Fruit fly (Drosophila melanogaster) whole organism, pupa: ENCODE measurements around the gene CG14070.

Experiments used
- CG10348 ChIP-seq: fragments of 200-800 bp; sonication (Bioruptor generic); IDR thresholded peaks from 2 replicates; pipeline ENCODE4 v1.3.6; 2022; ENCODE audit warnings: missing biosample characterization, missing genetic modification characterization
- CG12605 ChIP-seq: fragments of 200-800 bp; sonication (Bioruptor generic); IDR thresholded peaks from 2 replicates; pipeline ENCODE4 v1.3.6; 2022; ENCODE audit warnings: missing biosample characterization, missing genetic modification characterization
- CG13204 ChIP-seq: fragments of 200-800 bp; sonication (Bioruptor generic); optimal IDR thresholded peaks from 2 replicates; lab custom pipeline; 2018; ENCODE audit warnings: missing biosample characterization, mild to moderate bottlenecking, missing genetic modification characterization, moderate library complexity
- CG14655 ChIP-seq: fragments of 200-800 bp; sonication (Bioruptor generic); optimal IDR thresholded peaks from 3 replicates; lab custom pipeline; 2017; ENCODE audit warnings: mild to moderate bottlenecking, missing biosample characterization, missing genetic modification reagents, missing genetic modification characterization
- CG15710 ChIP-seq: fragments of 200-800 bp; sonication (Bioruptor generic); optimal IDR thresholded peaks from 2 replicates; lab custom pipeline; 2018; ENCODE audit warnings: missing biosample characterization, mild to moderate bottlenecking, missing genetic modification characterization, moderate library complexity
- CG17806 ChIP-seq: fragments of 200-800 bp; sonication (Bioruptor generic); optimal IDR thresholded peaks from 2 replicates; lab custom pipeline; 2018; ENCODE audit warnings: missing biosample characterization, mild to moderate bottlenecking, missing genetic modification characterization, moderate library complexity
- CG32121 ChIP-seq: fragments of 200-800 bp; sonication (Bioruptor generic); IDR thresholded peaks from 2 replicates; pipeline ENCODE4 v1.3.6; 2022; ENCODE audit warnings: missing biosample characterization, missing genetic modification characterization
- CG34367 ChIP-seq: fragments of 200-800 bp; sonication (Bioruptor generic); optimal IDR thresholded peaks from 2 replicates; lab custom pipeline; 2018; ENCODE audit warnings: missing biosample characterization, mild to moderate bottlenecking, missing genetic modification characterization
- CG4496 ChIP-seq: fragments of 200-800 bp; sonication (Bioruptor generic); IDR thresholded peaks from 3 replicates; pipeline ENCODE4 v1.3.6; 2022; ENCODE audit warnings: missing biosample characterization, missing genetic modification characterization
- CG8159 ChIP-seq: fragments of 200-800 bp; sonication (Bioruptor generic); optimal IDR thresholded peaks from 3 replicates; lab custom pipeline; 2018; ENCODE audit warnings: missing biosample characterization, mild to moderate bottlenecking, missing genetic modification characterization, moderate library complexity
- CG8301 ChIP-seq: fragments of 200-800 bp; sonication (Bioruptor generic); optimal IDR thresholded peaks from 2 replicates; lab custom pipeline; 2018; ENCODE audit warnings: missing biosample characterization, mild to moderate bottlenecking, missing genetic modification characterization
- CG9948 ChIP-seq: fragments of 200-800 bp; sonication (Bioruptor generic); optimal IDR thresholded peaks from 2 replicates; lab custom pipeline; 2018; ENCODE audit warnings: missing biosample characterization, mild to moderate bottlenecking, missing genetic modification characterization, moderate library complexity
- D1 ChIP-seq: fragments of 200-800 bp; sonication (Bioruptor generic); optimal IDR thresholded peaks from 2 replicates; lab custom pipeline; 2018; ENCODE audit warnings: missing biosample characterization, mild to moderate bottlenecking, missing genetic modification characterization, moderate library complexity
- EcR ChIP-seq: fragments of 200-800 bp; sonication (Bioruptor generic); optimal IDR thresholded peaks from 3 replicates; lab custom pipeline; 2019; ENCODE audit warnings: missing biosample characterization, missing genetic modification characterization, mild to moderate bottlenecking, moderate library complexity, missing genetic modification reagents
- Ets98B ChIP-seq: fragments of 200-800 bp; sonication (Bioruptor generic); IDR thresholded peaks from 2 replicates; pipeline ENCODE4 v1.3.6; 2022; ENCODE audit warnings: missing biosample characterization, missing genetic modification characterization
- Pif1A ChIP-seq: fragments of 200-800 bp; sonication (Bioruptor generic); optimal IDR thresholded peaks from 3 replicates; lab custom pipeline; 2016; ENCODE audit warnings: missing biosample characterization, missing genetic modification characterization
- Pif1B ChIP-seq: fragments of 200-800 bp; sonication (Bioruptor generic); optimal IDR thresholded peaks from 3 replicates; lab custom pipeline; 2016; ENCODE audit warnings: missing biosample characterization, missing genetic modification characterization
- Snoo ChIP-seq: fragments of 200-800 bp; sonication (Bioruptor generic); optimal IDR thresholded peaks from 3 replicates; lab custom pipeline; 2017; ENCODE audit warnings: missing biosample characterization, mild to moderate bottlenecking, missing genetic modification characterization, inconsistent platforms
- fd96Ca ChIP-seq: fragments of 200-800 bp; sonication (Bioruptor generic); IDR thresholded peaks from 3 replicates; pipeline ENCODE4 v1.3.6; 2022; ENCODE audit warnings: missing biosample characterization, missing genetic modification characterization
- gl ChIP-seq: fragments of 200-800 bp; sonication (Bioruptor generic); optimal IDR thresholded peaks from 2 replicates; lab custom pipeline; 2018; ENCODE audit warnings: missing biosample characterization, mild to moderate bottlenecking, missing genetic modification characterization
- rn ChIP-seq: fragments of 200-800 bp; sonication (Bioruptor generic); IDR thresholded peaks from 2 replicates; pipeline ENCODE4 v1.3.6; 2022; ENCODE audit warnings: missing biosample characterization, missing genetic modification characterization

The CG14070 gene

dm6 chr2L:10901685-10902084 lies at the start of gene CG14070:
TSS of gene CG14070 (minus strand) at chr2L:10901785.
- TF ChIP-seq CG12605 (no peak), CG32121 (GFP tag; lab: Robert Waterston, UW) (no peak), CG13204 (GFP tag; lab: Kevin White, UChicago) (no peak), CG8159 (tag; lab: Kevin White, UChicago) (no peak), CG9948 (tag; lab: Kevin White, UChicago) (no peak), Pif1A (GFP tag; lab: Kevin White, UChicago) (no peak), Pif1B (GFP tag; lab: Kevin White, UChicago) (no peak), CG34367 (tag; lab: Kevin White, UChicago) (no peak), CG10348 (GFP tag; lab: Robert Waterston, UW) (no peak), Ets98B (GFP tag; lab: Robert Waterston, UW) (no peak), rn (no peak), CG14655 (GFP tag; lab: Kevin White, UChicago) (no peak), CG17806 (tag; lab: Kevin White, UChicago) (no peak), EcR (no peak), CG4496 (GFP tag; lab: Robert Waterston, UW) (no peak), fd96Ca (GFP tag; lab: Robert Waterston, UW) (no peak), CG8301 (tag; lab: Kevin White, UChicago) (no peak)

DNA sequence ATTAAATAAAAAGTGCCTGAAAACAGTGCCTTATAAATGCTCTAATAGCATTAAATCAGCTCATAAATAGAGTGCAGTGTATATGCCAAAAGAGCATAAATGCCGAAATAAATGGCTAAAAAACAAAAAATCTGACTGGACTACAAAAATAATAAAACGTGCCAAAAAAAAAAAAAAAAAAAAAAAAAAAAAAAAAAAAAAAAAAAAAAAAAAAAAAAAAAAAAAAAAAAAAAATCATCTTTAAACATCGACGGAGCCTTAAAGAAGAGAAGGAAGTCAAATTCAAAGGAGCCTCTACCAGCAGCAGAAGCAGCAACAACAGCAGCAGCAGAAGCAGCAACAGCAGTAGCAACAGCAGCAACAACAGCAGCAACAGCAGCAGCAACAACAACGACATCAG lies 46.2 kb upstream of the CG14070 start:
- TF ChIP-seq CG32121 (GFP tag; lab: Robert Waterston, UW) (peak; percentile 78), CG4496 (GFP tag; lab: Robert Waterston, UW) (peak; percentile 54; the same call in 2 of the 3 replicates)

dm6 chr2L:10940196-10940595 lies 38.6 kb upstream of the CG14070 start:
- TF ChIP-seq D1 (tag; lab: Kevin White, UChicago) (no peak), fd96Ca (GFP tag; lab: Robert Waterston, UW) (no peak), CG17806 (tag; lab: Kevin White, UChicago) (no peak), CG32121 (GFP tag; lab: Robert Waterston, UW) (no peak), gl (tag; lab: Kevin White, UChicago) (no peak), Snoo (tag; lab: Kevin White, UChicago) (no peak)

- TF ChIP-seq Pif1B (GFP tag; lab: Kevin White, UChicago) (no peak), CG12605 (no peak), fd96Ca (GFP tag; lab: Robert Waterston, UW) (no peak), CG9948 (tag; lab: Kevin White, UChicago) (no peak), CG8159 (tag; lab: Kevin White, UChicago) (no peak), CG34367 (tag; lab: Kevin White, UChicago) (no peak)
Measured at dm6 chr2L:10936362-10936761, 34.8 kb upstream of the CG14070 start, which contains the start of gene CG14072. TSS of gene CG14072 (plus strand) at chr2L:10936662.

dm6 chr2L:10910548-10910947 lies 9.0 kb upstream of the CG14070 start, which contains the start of gene CG14069:
TSS of gene CG14069 (minus strand) at chr2L:10910648.
- TF ChIP-seq CG32121 (GFP tag; lab: Robert Waterston, UW) (no peak), CG8301 (tag; lab: Kevin White, UChicago) (no peak), D1 (tag; lab: Kevin White, UChicago) (no peak), gl (tag; lab: Kevin White, UChicago) (no peak)
- TF ChIP-seq, all 21 proteins: peak for 0

- TF ChIP-seq Pif1B (GFP tag; lab: Kevin White, UChicago) (no peak), CG34367 (tag; lab: Kevin White, UChicago) (no peak)
- TF ChIP-seq, all 21 proteins: peak for 0
Measured at dm6 chr2L:10908793-10909192, 7.2 kb upstream of the CG14070 start, which contains the start of gene CG7309. TSS of gene CG7309 (minus strand) at chr2L:10908893.

- no peak for TF ChIP-seq Pif1A (GFP tag; lab: Kevin White, UChicago)
- no peak for TF ChIP-seq CG9948 (tag; lab: Kevin White, UChicago)
- TF ChIP-seq CG15710 (tag; lab: Kevin White, UChicago), result no peak
- TF ChIP-seq CG13204 (GFP tag; lab: Kevin White, UChicago), result no peak
- TF ChIP-seq CG10348 (GFP tag; lab: Robert Waterston, UW), result no peak
- TF ChIP-seq CG8301 (tag; lab: Kevin White, UChicago), result no peak
- no peak for TF ChIP-seq CG14655 (GFP tag; lab: Kevin White, UChicago)
- TF ChIP-seq, all 21 proteins: peak for 0
Measured at dm6 chr2L:10888827-10889226, 12.8 kb downstream of the CG14070 start, which contains the start of gene CG14071. TSS of gene CG14071 (minus strand) at chr2L:10888927.

DNA sequence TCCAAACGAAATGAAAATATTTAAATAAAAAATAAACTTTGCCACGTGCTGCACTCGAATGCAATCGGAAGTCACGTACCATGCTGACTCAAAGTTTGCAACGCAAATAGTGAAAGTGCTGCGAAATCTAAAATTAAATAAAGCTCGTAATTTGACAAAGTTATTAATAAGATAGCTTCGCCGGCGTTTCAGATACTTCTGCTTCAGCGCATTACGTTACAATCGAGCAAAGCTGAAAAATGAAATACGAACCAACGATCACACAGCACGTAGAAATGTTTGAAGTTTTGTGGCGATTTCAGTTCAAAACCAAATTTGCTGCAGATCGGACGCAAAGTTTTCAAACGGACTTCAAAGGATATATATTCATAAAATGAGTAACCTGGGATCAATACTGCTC lies 31.7 kb downstream of the CG14070 start, which contains the start of gene CG12517:
TSS of gene CG12517 (plus strand) at position 301 of the 400 bp plus-strand sequence.
- TF ChIP-seq Pif1B (GFP tag; lab: Kevin White, UChicago) (no peak), CG9948 (tag; lab: Kevin White, UChicago) (no peak), CG12605 (no peak), D1 (tag; lab: Kevin White, UChicago) (no peak), CG17806 (tag; lab: Kevin White, UChicago) (no peak), CG10348 (GFP tag; lab: Robert Waterston, UW) (no peak), CG4496 (GFP tag; lab: Robert Waterston, UW) (no peak), Snoo (tag; lab: Kevin White, UChicago) (no peak), EcR (no peak), rn (no peak), CG8159 (tag; lab: Kevin White, UChicago) (no peak), fd96Ca (GFP tag; lab: Robert Waterston, UW) (no peak), CG32121 (GFP tag; lab: Robert Waterston, UW) (no peak), CG15710 (tag; lab: Kevin White, UChicago) (no peak), CG34367 (tag; lab: Kevin White, UChicago) (no peak), Pif1A (GFP tag; lab: Kevin White, UChicago) (no peak), Ets98B (GFP tag; lab: Robert Waterston, UW) (no peak)
- TF ChIP-seq, all 21 proteins: peak for 0
